Fruit fly (Drosophila melanogaster) whole organism, embryonic: ENCODE results near the gene pod1.

ENCODE experiments used
- CG11696 ChIP-seq: fragments of 200-800 bp; sonication (Bioruptor generic); IDR thresholded peaks from 2 replicates; pipeline ENCODE4 v1.3.6; 2022; ENCODE audit warnings: missing biosample characterization, missing genetic modification characterization
- CG12104 ChIP-seq: fragments of 200-800 bp; sonication (Bioruptor generic); optimal IDR thresholded peaks from 3 replicates; lab custom pipeline; 2016; ENCODE audit warnings: missing biosample characterization, missing genetic modification characterization
- CG12155 ChIP-seq: fragments of 200-800 bp; sonication (Bioruptor generic); optimal IDR thresholded peaks from 3 replicates; lab custom pipeline; 2016; ENCODE audit warnings: missing biosample characterization, missing genetic modification characterization
- CG12744 ChIP-seq: fragments of 200-800 bp; sonication (Bioruptor generic); optimal IDR thresholded peaks from 2 replicates; lab custom pipeline; 2016; ENCODE audit warnings: missing biosample characterization, missing genetic modification characterization
- CG14965 ChIP-seq: fragments of 200-800 bp; sonication (Bioruptor generic); optimal IDR thresholded peaks from 2 replicates; lab custom pipeline; 2016; ENCODE audit warnings: missing biosample characterization, missing genetic modification characterization, borderline replicate concordance
- CG15601 ChIP-seq: fragments of 200-800 bp; sonication (Bioruptor generic); optimal IDR thresholded peaks from 3 replicates; lab custom pipeline; 2019; ENCODE audit warnings: missing biosample characterization, mild to moderate bottlenecking, missing genetic modification characterization, moderate library complexity
- CG16813 ChIP-seq: fragments of 200-800 bp; sonication (Bioruptor generic); IDR thresholded peaks from 3 replicates; pipeline ENCODE4 v1.3.6; 2022; ENCODE audit warnings: missing biosample characterization, missing genetic modification characterization; ENCODE audit not compliant: partially characterized antibody
- CG16863 ChIP-seq: fragments of 200-800 bp; sonication (Bioruptor generic); optimal IDR thresholded peaks from 3 replicates; lab custom pipeline; 2016; ENCODE audit warnings: missing biosample characterization, missing genetic modification characterization
- CG2199 ChIP-seq: fragments of 200-800 bp; sonication (Bioruptor generic); IDR thresholded peaks from 3 replicates; pipeline ENCODE4 v1.3.6; 2022; ENCODE audit warnings: missing biosample characterization, missing genetic modification characterization
- CG31365 ChIP-seq: fragments of 200-800 bp; sonication (Bioruptor generic); optimal IDR thresholded peaks from 2 replicates; lab custom pipeline; 2018; ENCODE audit warnings: missing biosample characterization, mild to moderate bottlenecking, missing genetic modification characterization
- CG31388 ChIP-seq: fragments of 200-800 bp; sonication (Bioruptor generic); optimal IDR thresholded peaks from 2 replicates; lab custom pipeline; 2016; ENCODE audit warnings: missing biosample characterization, missing genetic modification characterization
- CG32772 ChIP-seq: fragments of 200-800 bp; sonication (Bioruptor generic); IDR thresholded peaks from 2 replicates; pipeline ENCODE4 v1.3.6; 2022; ENCODE audit warnings: missing biosample characterization, missing genetic modification characterization
- CG3407 ChIP-seq: fragments of 200-800 bp; sonication (Bioruptor generic); optimal IDR thresholded peaks from 2 replicates; lab custom pipeline; 2018; ENCODE audit warnings: missing biosample characterization, mild to moderate bottlenecking, missing genetic modification characterization
- CG34224 ChIP-seq: fragments of 200-800 bp; sonication (Bioruptor generic); IDR thresholded peaks from 3 replicates; pipeline ENCODE4 v1.3.6; 2022; ENCODE audit warnings: missing biosample characterization, missing genetic modification characterization; ENCODE audit not compliant: partially characterized antibody
- CG4617 ChIP-seq: fragments of 200-800 bp; sonication (Bioruptor generic); optimal IDR thresholded peaks from 3 replicates; lab custom pipeline; 2016; ENCODE audit warnings: missing biosample characterization, missing genetic modification characterization, borderline replicate concordance
- CG4707 ChIP-seq: fragments of 200-800 bp; sonication (Bioruptor generic); optimal IDR thresholded peaks from 2 replicates; lab custom pipeline; 2018; ENCODE audit warnings: missing biosample characterization, mild to moderate bottlenecking, missing genetic modification characterization, moderate library complexity
- CG6654 ChIP-seq: fragments of 200-800 bp; sonication (Bioruptor generic); optimal IDR thresholded peaks from 2 replicates; lab custom pipeline; 2017; ENCODE audit warnings: missing biosample characterization, mild to moderate bottlenecking, missing genetic modification characterization
- CG6791 ChIP-seq: fragments of 200-800 bp; sonication (Bioruptor generic); IDR thresholded peaks from 3 replicates; pipeline ENCODE4 v1.3.6; 2022; ENCODE audit warnings: missing biosample characterization, missing genetic modification characterization; ENCODE audit not compliant: partially characterized antibody
- CG7963 ChIP-seq: fragments of 200-800 bp; sonication (Bioruptor generic); IDR thresholded peaks from 3 replicates; pipeline ENCODE4 v1.3.6; 2022; ENCODE audit warnings: missing biosample characterization, missing genetic modification characterization; ENCODE audit not compliant: partially characterized antibody
- CG9727 ChIP-seq: fragments of 200-800 bp; sonication (Bioruptor generic); optimal IDR thresholded peaks from 3 replicates; lab custom pipeline; 2017; ENCODE audit warnings: missing biosample characterization, mild to moderate bottlenecking, missing genetic modification characterization
- CG9876 ChIP-seq: fragments of 200-800 bp; sonication (Bioruptor generic); optimal IDR thresholded peaks from 2 replicates; lab custom pipeline; 2016; ENCODE audit warnings: missing biosample characterization, missing genetic modification characterization
- CrebB ChIP-seq: fragments of 200-800 bp; sonication (Bioruptor generic); optimal IDR thresholded peaks from 3 replicates; lab custom pipeline; 2018; ENCODE audit warnings: missing biosample characterization, mild to moderate bottlenecking, missing genetic modification characterization
- Dll ChIP-seq: fragments of 200-800 bp; sonication (Bioruptor generic); IDR thresholded peaks from 4 replicates; pipeline ENCODE4 v1.3.6; 2022; ENCODE audit warnings: missing biosample characterization, missing genetic modification characterization; ENCODE audit not compliant: partially characterized antibody
- HLH3B ChIP-seq: fragments of 200-800 bp; sonication (Bioruptor generic); IDR thresholded peaks from 2 replicates; pipeline ENCODE4 v1.3.6; 2022; ENCODE audit warnings: missing biosample characterization, missing genetic modification characterization
- Hsf ChIP-seq: fragments of 200-800 bp; sonication (Bioruptor generic); optimal IDR thresholded peaks from 3 replicates; lab custom pipeline; 2016; ENCODE audit warnings: missing biosample characterization, missing genetic modification characterization
- Mrtf ChIP-seq: fragments of 200-800 bp; sonication (Bioruptor generic); IDR thresholded peaks from 3 replicates; pipeline ENCODE4 v1.3.6; 2022; ENCODE audit warnings: missing biosample characterization, missing genetic modification characterization
- NC2α ChIP-seq: fragments of 200-800 bp; sonication (Bioruptor generic); optimal IDR thresholded peaks from 2 replicates; lab custom pipeline; 2016; ENCODE audit warnings: missing biosample characterization, missing genetic modification characterization
- NK7.1 ChIP-seq: fragments of 200-800 bp; sonication (Bioruptor generic); optimal IDR thresholded peaks from 3 replicates; lab custom pipeline; 2016; ENCODE audit warnings: missing biosample characterization, missing genetic modification characterization
- Neu2 ChIP-seq: fragments of 200-800 bp; sonication (Bioruptor generic); optimal IDR thresholded peaks from 3 replicates; lab custom pipeline; 2016; ENCODE audit warnings: missing biosample characterization, missing genetic modification characterization, borderline replicate concordance
- Ravus ChIP-seq: fragments of 200-800 bp; sonication (Bioruptor generic); IDR thresholded peaks from 2 replicates; pipeline ENCODE4 v1.3.6; 2022; ENCODE audit warnings: missing biosample characterization, missing genetic modification characterization
- Taf1 ChIP-seq: fragments of 200-800 bp; sonication (Bioruptor generic); IDR thresholded peaks from 2 replicates; pipeline ENCODE4 v1.3.6; 2022; ENCODE audit warnings: missing biosample characterization, missing genetic modification characterization
- ab ChIP-seq: fragments of 200-800 bp; sonication (Bioruptor generic); optimal IDR thresholded peaks from 2 replicates; lab custom pipeline; 2016; ENCODE audit warnings: missing biosample characterization, missing genetic modification characterization
- al ChIP-seq: fragments of 200-800 bp; sonication (Bioruptor generic); IDR thresholded peaks from 2 replicates; pipeline ENCODE4 v1.3.6; 2022; ENCODE audit warnings: missing biosample characterization, missing genetic modification characterization
- btn ChIP-seq: fragments of 200-800 bp; sonication (Bioruptor generic); optimal IDR thresholded peaks from 2 replicates; lab custom pipeline; 2016; ENCODE audit warnings: missing biosample characterization, missing genetic modification characterization
- corto ChIP-seq: fragments of 200-800 bp; sonication (Bioruptor generic); optimal IDR thresholded peaks from 2 replicates; lab custom pipeline; 2016; ENCODE audit warnings: missing biosample characterization, mild to moderate bottlenecking, missing genetic modification characterization, moderate library complexity
- da ChIP-seq: fragments of 200-800 bp; sonication (Bioruptor generic); optimal IDR thresholded peaks from 2 replicates; lab custom pipeline; 2016; ENCODE audit warnings: missing biosample characterization, missing genetic modification characterization
- dysf ChIP-seq: fragments of 200-800 bp; sonication (Bioruptor generic); IDR thresholded peaks from 3 replicates; pipeline ENCODE4 v1.3.6; 2022; ENCODE audit warnings: missing biosample characterization, missing genetic modification characterization
- gt ChIP-seq: fragments of 200-800 bp; sonication (Bioruptor generic); IDR thresholded peaks from 2 replicates; pipeline ENCODE4 v1.3.6; 2022; ENCODE audit warnings: missing biosample characterization, missing genetic modification characterization
- ken ChIP-seq: fragments of 200-800 bp; sonication (Bioruptor generic); IDR thresholded peaks from 3 replicates; pipeline ENCODE4 v1.3.6; 2022; ENCODE audit warnings: missing biosample characterization, missing genetic modification characterization
- mam ChIP-seq: fragments of 200-800 bp; sonication (Bioruptor generic); optimal IDR thresholded peaks from 3 replicates; lab custom pipeline; 2016; ENCODE audit warnings: missing biosample characterization, missing genetic modification characterization
- mld ChIP-seq: fragments of 200-800 bp; sonication (Bioruptor generic); IDR thresholded peaks from 3 replicates; pipeline ENCODE4 v1.3.6; 2022; ENCODE audit warnings: missing biosample characterization, missing genetic modification characterization; ENCODE audit not compliant: partially characterized antibody
- org-1 ChIP-seq: fragments of 200-800 bp; sonication (Bioruptor generic); optimal IDR thresholded peaks from 2 replicates; lab custom pipeline; 2017; ENCODE audit warnings: missing biosample characterization, missing genetic modification characterization
- sens ChIP-seq: fragments of 200-800 bp; sonication (Bioruptor generic); peaks from one replicate; lab custom pipeline; 2016; ENCODE audit warnings: missing biosample characterization, missing genetic modification characterization
- sna ChIP-seq: fragments of 200-800 bp; sonication (Bioruptor generic); IDR thresholded peaks from 2 replicates; pipeline ENCODE4 v1.3.6; 2022; ENCODE audit warnings: missing biosample characterization, missing genetic modification characterization; ENCODE audit not compliant: partially characterized antibody
- ssp ChIP-seq: fragments of 200-800 bp; sonication (Bioruptor generic); IDR thresholded peaks from 2 replicates; pipeline ENCODE4 v1.3.6; 2022; ENCODE audit warnings: missing biosample characterization, missing genetic modification characterization
- tll ChIP-seq, 2 experiments: fragments of 200-800 bp in 1 of 2; fragments of >200 bp in 1 of 2; sonication (Bioruptor generic) in 1 of 2; optimal IDR thresholded peaks; 2 replicates each; lab custom pipeline; 2017 to 2019; ENCODE audit warnings: missing biosample characterization in 2 of 2, missing genetic modification characterization in 2 of 2, mild to moderate bottlenecking in 1 of 2, moderate library complexity in 1 of 2
- tna ChIP-seq: fragments of 200-800 bp; sonication (Bioruptor generic); IDR thresholded peaks from 2 replicates; pipeline ENCODE4 v1.3.6; 2022; ENCODE audit warnings: missing biosample characterization, missing genetic modification characterization; ENCODE audit not compliant: partially characterized antibody
- trem ChIP-seq: fragments of 200-800 bp; optimal IDR thresholded peaks from 3 replicates; lab custom pipeline; 2019; ENCODE audit warnings: missing biosample characterization, mild to moderate bottlenecking, missing genetic modification characterization, moderate library complexity
- tup ChIP-seq: fragments of 200-800 bp; sonication (Bioruptor generic); optimal IDR thresholded peaks from 2 replicates; lab custom pipeline; 2016; ENCODE audit warnings: missing biosample characterization, mild to moderate bottlenecking, missing genetic modification characterization, moderate library complexity
- tx ChIP-seq: fragments of 200-800 bp; sonication (Bioruptor generic); optimal IDR thresholded peaks from 2 replicates; lab custom pipeline; 2016; ENCODE audit warnings: missing biosample characterization, missing genetic modification characterization
- wdn ChIP-seq: fragments of 200-800 bp; sonication (Bioruptor generic); IDR thresholded peaks from 2 replicates; pipeline ENCODE4 v1.3.6; 2022; ENCODE audit warnings: missing biosample characterization, missing genetic modification characterization

Gene pod1

DNA sequence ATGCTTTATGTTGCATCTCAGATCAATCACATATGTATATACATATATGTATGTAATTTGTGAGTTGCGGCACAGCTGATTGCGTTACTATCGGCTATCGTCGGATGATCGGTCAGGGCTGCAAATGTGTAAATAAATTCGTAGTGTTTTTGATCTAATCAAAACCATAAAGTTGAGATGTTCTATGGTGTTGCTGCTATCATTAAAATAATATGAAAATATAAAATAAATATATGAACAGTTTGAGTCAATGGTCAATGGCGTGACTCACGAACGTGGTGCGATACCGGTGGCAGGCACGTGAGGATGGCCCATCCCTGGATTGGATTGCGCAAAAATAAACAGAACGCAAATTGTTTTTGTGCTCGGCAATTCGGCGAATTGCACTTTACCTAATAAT lies 32.6 kb upstream of the pod1 start, which contains the start of gene Coq7 (continued):
- TF ChIP-seq CG15601, result no peak
- no peak for TF ChIP-seq da
- peak; percentile 91 for TF ChIP-seq al
- TF ChIP-seq tx, result no peak
- TF ChIP-seq CG32772 (GFP tag; lab: Robert Waterston, UW), result peak; percentile 90
- peak; percentile 93 for TF ChIP-seq tna (GFP tag; lab: Robert Waterston, UW)
- TF ChIP-seq CG16813 (GFP tag; lab: Robert Waterston, UW), result peak; percentile 98
- peak; percentile 91 for TF ChIP-seq dysf (GFP tag; lab: Robert Waterston, UW)
- TF ChIP-seq CG2199 (GFP tag; lab: Robert Waterston, UW), result peak; percentile 87
- peak; percentile 54 for TF ChIP-seq corto (GFP tag; lab: Kevin White, UChicago)
- TF ChIP-seq ken (GFP tag; lab: Robert Waterston, UW), result peak; percentile 92
- TF ChIP-seq tll (GFP tag; optimal IDR thresholded peaks at IDR 0.05; lab: Kevin White, UChicago), result no peak
- TF ChIP-seq CG9876 (GFP tag; lab: Kevin White, UChicago), result no peak
- peak; percentile 45 for TF ChIP-seq CG16863 (GFP tag; lab: Kevin White, UChicago)
- TF ChIP-seq CG6791 (GFP tag; lab: Robert Waterston, UW), result peak; percentile 95
- peak; percentile 62 for TF ChIP-seq Ravus (GFP tag; lab: Robert Waterston, UW)
- peak; percentile 91 for TF ChIP-seq mld (GFP tag; lab: Robert Waterston, UW)
- peak; percentile 78 for TF ChIP-seq CrebB (tag; lab: Kevin White, UChicago)
- no peak for TF ChIP-seq Neu2 (GFP tag; lab: Kevin White, UChicago)
- peak; percentile 79 for TF ChIP-seq Hsf (GFP tag; lab: Kevin White, UChicago)
- TF ChIP-seq CG4617, result peak; percentile 91
- TF ChIP-seq CG11696, result peak; percentile 60
- TF ChIP-seq ab, result no peak
- TF ChIP-seq CG6654 (GFP tag; lab: Kevin White, UChicago), result peak; percentile 33
- TF ChIP-seq CG34224, result peak; percentile 98
- TF ChIP-seq NC2α, result peak; percentile 5
- TF ChIP-seq org-1, result peak; percentile 56
- peak; percentile 67 for TF ChIP-seq mam (GFP tag; lab: Kevin White, UChicago)
- peak; percentile 86 for TF ChIP-seq trem (tag; lab: Kevin White, UChicago)
- peak; percentile 3 for TF ChIP-seq NK7.1 (GFP tag; lab: Kevin White, UChicago)
- TF ChIP-seq CG31365 (tag; lab: Kevin White, UChicago), result no peak
- TF ChIP-seq CG7963 (GFP tag; lab: Robert Waterston, UW), result peak; percentile 89
- TF ChIP-seq tup, result peak; percentile 71
- TF ChIP-seq sna (GFP tag; lab: Robert Waterston, UW), result peak; percentile 99
- TF ChIP-seq Mrtf (GFP tag; lab: Robert Waterston, UW), result peak; percentile 84
- TF ChIP-seq CG4707, result peak; percentile 58
- peak; percentile 87 for TF ChIP-seq HLH3B (GFP tag; lab: Robert Waterston, UW)
- TF ChIP-seq wdn, result peak; percentile 76
- peak; percentile 86 for TF ChIP-seq CG12155 (GFP tag; lab: Kevin White, UChicago)
- TF ChIP-seq Taf1 (GFP tag; lab: Robert Waterston, UW), result peak; percentile 77
- peak; percentile 94 for TF ChIP-seq sens (GFP tag; lab: Kevin White, UChicago)
- peak; percentile 73 for TF ChIP-seq CG12104 (GFP tag; lab: Kevin White, UChicago)
- peak; percentile 79 for TF ChIP-seq gt (GFP tag; lab: Robert Waterston, UW)
- TF ChIP-seq CG3407 (GFP tag; lab: Kevin White, UChicago), result peak; percentile 78
- peak; percentile 85 for TF ChIP-seq CG9727 (GFP tag; lab: Kevin White, UChicago)
- peak; percentile 80 for TF ChIP-seq ssp (GFP tag; lab: Robert Waterston, UW)
- no peak for TF ChIP-seq CG14965 (GFP tag; lab: Kevin White, UChicago)
- TF ChIP-seq Dll, result peak; percentile 99
- TF ChIP-seq CG12744, result no peak
- peak; percentile 43 for TF ChIP-seq CG31388
- no peak for TF ChIP-seq btn (GFP tag; lab: Kevin White, UChicago)
